Worm (Caenorhabditis elegans): ENCODE results near the gene F46E10.2.

The F46E10.2 gene

DNA sequence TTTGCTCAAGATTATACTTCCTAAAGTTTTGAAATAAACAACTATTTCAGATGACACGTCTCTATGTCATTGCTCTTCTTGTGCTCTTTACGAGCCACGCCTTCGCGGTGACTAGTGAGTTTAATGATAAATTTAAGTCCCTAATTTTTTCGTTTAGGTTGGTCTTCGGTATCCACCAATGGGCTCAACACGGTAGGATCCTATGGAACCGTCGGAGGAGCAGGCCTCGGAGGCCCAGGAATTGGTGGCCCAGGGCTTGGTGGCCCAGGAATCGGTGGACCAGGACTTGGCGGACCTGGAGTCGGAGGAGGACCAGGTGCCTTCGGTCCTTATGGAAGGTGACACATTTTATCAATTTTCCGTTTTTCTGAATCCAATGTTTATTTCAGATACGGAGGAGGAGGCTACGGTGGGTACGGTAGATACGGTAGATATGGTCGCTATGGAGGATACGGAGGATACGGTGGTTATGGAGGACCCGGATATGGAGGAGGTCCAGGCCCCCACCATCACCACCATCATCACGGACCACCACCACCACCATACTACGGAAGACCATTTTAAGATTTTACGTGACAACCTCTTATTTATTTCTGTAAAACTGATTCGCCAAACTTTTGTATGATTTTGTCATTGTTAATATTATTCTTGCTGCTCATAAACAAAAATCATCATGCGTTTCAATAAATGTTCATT lies at the start of gene F46E10.2, which contains the start of gene F46E10.18:
TSS of gene F46E10.2 (plus strand) at position 51 of the 696 bp plus-strand sequence.
TSS of gene F46E10.18 (plus strand) at position 646 of the 696 bp plus-strand sequence.
- no peak for TF ChIP-seq ref-1 (GFP tag; conservative IDR thresholded peaks at IDR 0.05)
- TF ChIP-seq tab-1 (GFP tag; IDR thresholded peaks at IDR 0.05) = no peak
- TF ChIP-seq ztf-23 (GFP tag; IDR thresholded peaks at IDR 0.05) = no peak
- TF ChIP-seq flt-1 (GFP tag; IDR thresholded peaks at IDR 0.05) = no peak
- TF ChIP-seq cog-1 (tag; optimal IDR thresholded peaks at IDR 0.05) = no peak
- no peak for TF ChIP-seq ztf-29 (GFP tag; IDR thresholded peaks at IDR 0.05)
- TF ChIP-seq T22C8.4 (GFP tag; IDR thresholded peaks at IDR 0.05) = no peak
- no peak for TF ChIP-seq klf-2 (GFP tag; conservative IDR thresholded peaks at IDR 0.05)
- TF ChIP-seq med-1 (GFP tag; optimal IDR thresholded peaks at IDR 0.05; ENCODE audit: insufficient read depth) = no peak

DNA sequence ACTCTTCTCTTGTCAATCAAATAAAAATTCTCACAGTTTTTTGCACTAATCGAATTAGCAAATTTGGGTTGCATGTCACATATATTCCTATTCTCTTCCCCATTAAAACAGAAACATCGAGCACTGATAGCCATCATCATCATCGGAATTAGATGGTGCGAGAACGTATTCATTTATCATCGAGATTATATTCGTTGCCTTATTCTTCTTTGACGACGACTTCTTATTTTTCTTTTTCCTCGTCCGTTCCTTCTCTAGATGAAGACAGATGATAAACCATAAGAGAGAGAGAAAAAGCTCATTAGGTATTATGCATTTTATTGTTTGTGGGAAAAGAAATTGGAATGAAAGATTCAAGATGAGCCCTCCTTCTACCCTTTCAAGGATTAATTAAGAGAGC lies 49.0 kb upstream of the F46E10.2 start:
- TF ChIP-seq cog-1 (tag; optimal IDR thresholded peaks at IDR 0.05) (no peak), flt-1 (GFP tag; IDR thresholded peaks at IDR 0.05) (no peak), ztf-29 (GFP tag; IDR thresholded peaks at IDR 0.05) (no peak), ztf-23 (GFP tag; IDR thresholded peaks at IDR 0.05) (no peak), T22C8.4 (GFP tag; IDR thresholded peaks at IDR 0.05) (no peak), ref-1 (GFP tag; conservative IDR thresholded peaks at IDR 0.05) (no peak)

DNA sequence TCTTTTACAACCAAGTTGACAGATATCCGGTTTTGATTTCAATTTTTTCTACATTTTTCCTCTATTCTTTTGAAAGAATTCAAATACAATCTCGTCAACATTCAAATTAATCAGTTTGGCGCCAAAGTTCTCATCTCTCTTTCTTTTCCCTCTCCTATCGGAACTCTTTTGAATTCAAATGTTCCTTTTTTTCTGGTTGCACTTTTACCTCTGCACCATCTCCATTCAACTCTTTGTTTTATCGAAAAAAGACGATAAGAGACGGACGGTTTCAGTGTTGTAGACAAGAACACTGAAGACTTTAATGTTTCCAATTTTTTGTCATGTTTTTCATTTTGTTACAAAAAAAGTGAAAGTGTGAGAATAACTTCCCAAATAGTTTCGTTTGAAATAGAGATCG lies 44.2 kb upstream of the F46E10.2 start:
- TF ChIP-seq T22C8.4 (GFP tag; IDR thresholded peaks at IDR 0.05) (no peak), klf-2 (GFP tag; conservative IDR thresholded peaks at IDR 0.05) (no peak), med-1 (GFP tag; optimal IDR thresholded peaks at IDR 0.05; ENCODE audit: insufficient read depth) (no peak), ztf-23 (GFP tag; IDR thresholded peaks at IDR 0.05) (no peak), ztf-29 (GFP tag; IDR thresholded peaks at IDR 0.05) (no peak), tab-1 (GFP tag; IDR thresholded peaks at IDR 0.05) (no peak), cog-1 (tag; optimal IDR thresholded peaks at IDR 0.05) (no peak), flt-1 (GFP tag; IDR thresholded peaks at IDR 0.05) (no peak), ref-1 (GFP tag; conservative IDR thresholded peaks at IDR 0.05) (no peak)

DNA sequence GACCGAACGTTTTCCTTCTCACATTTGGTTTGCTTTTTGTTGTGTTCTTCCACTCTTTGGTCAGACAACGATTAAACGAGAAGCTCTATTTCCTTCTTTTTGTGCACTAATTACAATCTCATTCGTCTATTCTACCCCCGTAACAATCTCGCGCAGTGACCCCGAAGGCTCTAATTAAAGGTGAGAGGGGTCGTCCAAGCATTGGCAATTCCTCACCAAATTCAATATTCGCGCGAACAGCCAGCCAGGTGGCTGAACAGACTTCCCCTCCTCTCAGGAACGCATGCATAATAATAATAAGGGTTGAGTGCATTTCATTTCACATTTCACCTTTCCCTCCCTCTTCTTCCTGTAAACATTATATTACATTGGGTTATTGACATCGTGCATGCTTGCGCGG lies 35.1 kb upstream of the F46E10.2 start:
- TF ChIP-seq med-1 (GFP tag; optimal IDR thresholded peaks at IDR 0.05; ENCODE audit: insufficient read depth) = no peak
- peak; percentile 12 for TF ChIP-seq cog-1 (tag; optimal IDR thresholded peaks at IDR 0.05)

DNA sequence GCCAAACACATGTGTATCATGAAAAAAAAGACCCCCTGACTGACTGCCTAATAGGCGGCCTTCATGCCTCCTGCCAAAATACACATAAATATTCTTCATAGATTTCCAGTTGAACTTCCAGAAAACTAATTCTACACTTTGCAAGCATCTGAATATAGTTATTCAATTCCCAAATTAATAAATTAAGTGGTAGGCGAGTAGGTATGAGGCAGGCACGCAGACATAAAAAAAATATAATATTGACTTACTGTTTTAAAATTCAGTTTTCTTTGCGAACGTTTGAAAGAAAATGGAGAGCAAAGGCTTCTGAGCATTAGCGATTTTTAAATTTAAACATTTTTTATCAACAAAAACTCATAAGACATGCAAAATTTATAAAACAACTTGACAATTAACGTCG lies 32.4 kb upstream of the F46E10.2 start:
- no peak for TF ChIP-seq ztf-23 (GFP tag; IDR thresholded peaks at IDR 0.05)

DNA sequence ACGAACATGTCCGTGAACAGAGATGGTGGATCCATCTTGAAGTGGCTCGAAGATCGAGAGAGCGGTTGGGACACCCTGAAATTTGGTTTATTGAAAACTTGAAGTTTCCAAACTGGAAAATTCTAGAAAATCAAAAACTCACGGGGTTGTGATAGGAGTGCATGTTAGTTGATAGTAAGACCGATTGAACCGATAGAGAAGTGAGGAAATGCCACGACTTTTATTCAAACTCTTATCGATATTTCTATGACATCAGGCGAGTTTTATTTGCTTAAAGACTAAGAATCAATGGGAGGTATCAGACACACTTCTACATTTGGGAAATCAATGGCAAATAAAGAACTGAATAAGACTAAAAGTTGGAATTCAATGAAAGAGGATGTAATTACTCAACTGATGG lies 31.4 kb upstream of the F46E10.2 start, which contains the start of gene lec-10:
TSS of gene lec-10 (minus strand) at position 272 of the 400 bp plus-strand sequence.
- TF ChIP-seq cog-1 (tag; optimal IDR thresholded peaks at IDR 0.05) (no peak), T22C8.4 (GFP tag; IDR thresholded peaks at IDR 0.05) (0 out of 2 replicates have a peak, but pooled peaks have one; percentile 12), klf-2 (GFP tag; conservative IDR thresholded peaks at IDR 0.05) (no peak)

DNA sequence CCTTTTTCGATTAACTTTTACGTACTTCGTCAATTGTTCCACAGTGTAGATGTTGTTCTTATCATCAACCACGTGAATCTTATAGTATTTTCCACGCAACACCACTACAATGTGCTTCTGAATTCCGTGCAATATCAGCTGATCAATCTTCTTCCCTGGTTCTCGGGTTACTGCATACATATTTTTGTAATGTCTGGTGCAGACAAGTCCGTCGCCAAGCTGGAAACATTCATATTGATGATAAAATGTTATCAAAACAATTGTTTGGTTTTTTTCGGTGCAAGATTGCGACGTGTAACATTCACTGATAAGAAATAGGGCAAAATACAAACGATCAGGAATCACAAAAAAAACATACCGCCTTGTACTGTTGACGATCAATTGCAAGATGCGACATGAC lies 27.7 kb upstream of the F46E10.2 start:
- no peak for TF ChIP-seq flt-1 (GFP tag; IDR thresholded peaks at IDR 0.05)

DNA sequence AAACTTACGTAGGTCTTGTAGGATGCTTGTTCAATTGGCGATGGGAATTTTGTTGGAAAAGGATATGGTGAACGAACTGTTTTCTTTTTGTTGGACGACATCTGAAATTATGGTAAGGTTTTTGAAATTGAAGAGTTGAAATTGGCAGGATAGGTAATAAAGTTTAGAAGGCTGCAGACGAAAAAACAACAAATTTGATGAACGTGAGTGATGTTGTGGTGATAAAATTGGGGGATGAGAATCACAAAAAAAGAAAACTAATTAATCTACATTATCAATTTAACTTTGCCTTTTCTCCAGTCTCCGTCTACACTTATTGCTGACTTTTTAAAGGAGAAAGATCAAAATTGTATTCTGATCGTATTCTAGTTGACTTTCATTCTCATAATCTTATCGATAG lies 26.4 kb upstream of the F46E10.2 start, which contains the start of gene cpt-6:
TSS of gene cpt-6 (minus strand) at position 101 of the 400 bp plus-strand sequence.
- TF ChIP-seq med-1 (GFP tag; optimal IDR thresholded peaks at IDR 0.05; ENCODE audit: insufficient read depth) (no peak), tab-1 (GFP tag; IDR thresholded peaks at IDR 0.05) (no peak), ztf-29 (GFP tag; IDR thresholded peaks at IDR 0.05) (no peak), T22C8.4 (GFP tag; IDR thresholded peaks at IDR 0.05) (no peak), ztf-23 (GFP tag; IDR thresholded peaks at IDR 0.05) (no peak), ref-1 (GFP tag; conservative IDR thresholded peaks at IDR 0.05) (no peak)

DNA sequence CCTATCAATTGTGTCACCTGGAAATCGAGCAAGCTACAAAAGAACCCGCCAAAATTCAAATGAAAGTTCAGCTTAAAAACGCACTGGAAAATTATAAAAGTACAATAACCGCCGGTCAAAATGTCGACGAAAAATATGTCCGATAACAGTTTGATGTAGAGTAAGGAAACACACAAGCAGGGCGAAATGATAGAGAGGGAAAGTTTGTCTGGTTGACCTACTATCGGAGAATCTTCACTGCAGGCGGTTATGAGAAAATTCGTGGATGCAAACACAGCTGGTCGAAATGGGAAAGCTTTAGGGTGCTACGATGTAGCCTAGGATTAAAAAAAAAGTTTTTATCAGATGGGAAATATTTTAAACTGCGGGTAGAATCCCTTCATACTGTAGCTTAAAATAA lies 24.9 kb upstream of the F46E10.2 start:
- TF ChIP-seq ref-1 (GFP tag; conservative IDR thresholded peaks at IDR 0.05) (no peak), med-1 (GFP tag; optimal IDR thresholded peaks at IDR 0.05; ENCODE audit: insufficient read depth) (no peak), T22C8.4 (GFP tag; IDR thresholded peaks at IDR 0.05) (no peak), cog-1 (tag; optimal IDR thresholded peaks at IDR 0.05) (no peak), flt-1 (GFP tag; IDR thresholded peaks at IDR 0.05) (no peak), klf-2 (GFP tag; conservative IDR thresholded peaks at IDR 0.05) (no peak), tab-1 (GFP tag; IDR thresholded peaks at IDR 0.05) (no peak)

DNA sequence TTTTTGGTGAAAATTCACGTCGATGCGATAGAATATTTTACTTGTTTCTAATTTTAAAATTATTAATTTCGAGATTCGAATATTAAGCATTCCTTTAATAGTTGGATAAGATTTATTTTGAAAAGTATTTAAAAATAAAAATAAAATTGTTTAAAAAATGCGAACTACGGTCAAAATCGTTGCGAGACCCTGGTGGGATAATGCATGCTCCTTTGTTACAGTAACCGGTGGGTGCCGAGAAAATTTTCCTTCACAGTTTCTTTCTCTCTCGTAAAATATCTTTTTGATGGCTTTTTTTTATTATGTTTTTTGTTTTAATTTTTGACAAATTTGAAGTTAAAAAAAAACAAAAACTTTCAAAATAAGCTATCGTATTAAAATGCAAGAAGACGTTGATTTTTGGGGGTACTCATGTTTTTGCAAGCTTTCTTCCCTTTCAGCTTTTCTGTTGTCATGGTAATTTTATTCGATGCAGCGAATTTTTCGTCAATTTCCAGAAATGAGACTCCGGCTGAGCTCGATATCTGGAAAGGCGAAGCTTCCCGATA lies 23.6 kb upstream of the F46E10.2 start, which contains the start of gene dgtr-1:
TSS of gene dgtr-1 (plus strand) at position 498 of the 548 bp plus-strand sequence.
- TF ChIP-seq flt-1 (GFP tag; IDR thresholded peaks at IDR 0.05) (no peak), ztf-29 (GFP tag; IDR thresholded peaks at IDR 0.05) (no peak), cog-1 (tag; optimal IDR thresholded peaks at IDR 0.05) (no peak), ztf-23 (GFP tag; IDR thresholded peaks at IDR 0.05) (no peak), T22C8.4 (GFP tag; IDR thresholded peaks at IDR 0.05) (no peak), ref-1 (GFP tag; conservative IDR thresholded peaks at IDR 0.05) (no peak), klf-2 (GFP tag; conservative IDR thresholded peaks at IDR 0.05) (no peak), med-1 (GFP tag; optimal IDR thresholded peaks at IDR 0.05; ENCODE audit: insufficient read depth) (no peak), tab-1 (GFP tag; IDR thresholded peaks at IDR 0.05) (no peak)

DNA sequence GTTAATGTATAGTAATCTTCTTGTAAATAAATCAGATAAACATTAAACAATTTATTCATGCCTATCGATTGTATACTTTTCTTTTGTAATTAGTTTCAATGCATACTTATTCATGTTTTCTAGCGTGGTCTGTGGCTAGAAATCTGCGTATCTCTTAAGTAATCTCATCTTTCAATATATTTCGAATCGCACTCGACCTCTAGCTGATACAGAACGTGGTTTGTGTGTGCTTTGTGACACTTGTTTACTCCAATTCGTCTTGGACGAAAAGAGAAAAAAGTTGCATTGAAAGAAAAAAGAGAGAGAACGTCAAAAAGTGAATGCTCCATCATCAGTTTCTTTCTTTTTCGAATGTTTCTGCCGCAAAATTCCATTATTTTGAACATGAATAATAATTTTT lies 21.8 kb upstream of the F46E10.2 start:
- TF ChIP-seq tab-1 (GFP tag; IDR thresholded peaks at IDR 0.05) (no peak), ref-1 (GFP tag; conservative IDR thresholded peaks at IDR 0.05) (no peak)

All from whole organism, midembryonic.